Fruit fly (Drosophila melanogaster): Measurements from ENCODE around the gene CG5214.

dm6 chr3R:11243057-11243740 lies 903 bp upstream of the CG5214 start:
- TF ChIP-seq usp (GFP tag; optimal IDR thresholded peaks at IDR 0.05) (no peak), EcR (GFP tag; optimal IDR thresholded peaks at IDR 0.05) (no peak)
